Worm (Caenorhabditis elegans) whole organism, L3 larva: ENCODE measurements around the gene gst-41.

Source experiments
- elt-1 ChIP-seq: fragments of 150-350 bp; optimal IDR thresholded peaks from 2 replicates; lab custom pipeline; 2014; ENCODE audit warnings: missing biosample characterization, missing genetic modification characterization
- elt-2 ChIP-seq: sonication (generic microtip); optimal IDR thresholded peaks from 2 replicates; lab custom pipeline; 2016; ENCODE audit warnings: missing genetic modification reagents, mild to moderate bottlenecking, missing genetic modification characterization, missing compliant biosample characterization
- nhr-12 ChIP-seq: fragments of 150-350 bp; optimal IDR thresholded peaks from 2 replicates; lab custom pipeline; 2014; ENCODE audit warnings: missing biosample characterization, missing genetic modification characterization
- nhr-28 ChIP-seq: fragments of 150-350 bp; optimal IDR thresholded peaks from 2 replicates; lab custom pipeline; 2014; ENCODE audit warnings: missing biosample characterization, missing genetic modification characterization
- pha-4 ChIP-seq: fragments of 150-350 bp; optimal IDR thresholded peaks from 2 replicates; lab custom pipeline; 2014; ENCODE audit warnings: missing biosample characterization, missing genetic modification reagents, missing genetic modification characterization
- snpc-4 ChIP-seq: fragments of 150-350 bp; optimal IDR thresholded peaks from 2 replicates; lab custom pipeline; 2014; ENCODE audit warnings: missing biosample characterization, missing genetic modification characterization

- no peak for TF ChIP-seq elt-1 (tag; lab: Kevin White, UChicago)
- no peak for TF ChIP-seq snpc-4 (tag; lab: Kevin White, UChicago)
- TF ChIP-seq nhr-28 (tag; lab: Kevin White, UChicago) = no peak
- no peak for TF ChIP-seq elt-2 (tag; lab: Kevin White, UChicago)
- no peak for TF ChIP-seq pha-4 (tag; lab: Kevin White, UChicago)
- no peak for TF ChIP-seq nhr-12 (tag; lab: Kevin White, UChicago)
Measured at ce11 chrV:7416569-7416968, 17.5 kb upstream of the gst-41 start.
